Fruit fly (Drosophila melanogaster): Measurements from ENCODE around the gene Grp170.
A peak's percentile ranks its signal among the peaks of the same experiment; 100 is the strongest.

Grp170 gene

dm6 chrX:2262511-2262910 lies 12.4 kb downstream of the Grp170 start, which contains the start of the genes temp and CG3071 (continued):
- TF ChIP-seq tin (GFP tag; optimal IDR thresholded peaks at IDR 0.05) (peak; percentile 62), fu2 (GFP tag; optimal IDR thresholded peaks at IDR 0.05) (peak; percentile 66), Lhr (GFP tag; optimal IDR thresholded peaks at IDR 0.05) (no peak), Rx (GFP tag; IDR thresholded peaks at IDR 0.05) (no peak), Gug (GFP tag; IDR thresholded peaks at IDR 0.05) (peak; percentile 54; the same call in 2 of the 4 replicates), p53 (GFP tag; optimal IDR thresholded peaks at IDR 0.05) (peak; percentile 20), Pdp1 (GFP tag; optimal IDR thresholded peaks at IDR 0.05) (peak; percentile 51 to 56), seq (GFP tag; IDR thresholded peaks at IDR 0.05) (no peak), bbx (GFP tag; IDR thresholded peaks at IDR 0.05; ENCODE audit: partially characterized antibody) (no peak), lab (GFP tag; optimal IDR thresholded peaks at IDR 0.05) (peak; percentile 73), sna (GFP tag; IDR thresholded peaks at IDR 0.05; ENCODE audit: partially characterized antibody) (no peak), ash1 (GFP tag; optimal IDR thresholded peaks at IDR 0.05) (no peak), tx (GFP tag; optimal IDR thresholded peaks at IDR 0.05) (peak; percentile 47), Atf-2 (GFP tag; optimal IDR thresholded peaks at IDR 0.05) (peak; percentile 65), Nf-YB (GFP tag; optimal IDR thresholded peaks at IDR 0.05) (peak; percentile 34), wdn (GFP tag; IDR thresholded peaks at IDR 0.05) (no peak), otp (GFP tag; IDR thresholded peaks at IDR 0.05) (no peak), Antp (GFP tag; optimal IDR thresholded peaks at IDR 0.05) (peak; percentile 58), Drgx (GFP tag; IDR thresholded peaks at IDR 0.05) (0 out of 2 replicates have a peak, but pooled peaks have one; percentile 26), gem (tag; optimal IDR thresholded peaks at IDR 0.05) (peak; percentile 78), Mes4 (GFP tag; optimal IDR thresholded peaks at IDR 0.05) (peak; percentile 45), CG8924 (tag; optimal IDR thresholded peaks at IDR 0.05) (peak; percentile 61), CG17612 (GFP tag; IDR thresholded peaks at IDR 0.05) (no peak), CG3847 (GFP tag; IDR thresholded peaks at IDR 0.05) (peak; percentile 75), z (GFP tag; IDR thresholded peaks at IDR 0.05) (no peak), lov (optimal IDR thresholded peaks at IDR 0.05) (no peak), lov (GFP tag; IDR thresholded peaks at IDR 0.05) (no peak), CG13424 (tag; optimal IDR thresholded peaks at IDR 0.05) (peak; percentile 75), GATAe (GFP tag; conservative IDR thresholded peaks at IDR 0.05) (no peak), ap (GFP tag; IDR thresholded peaks at IDR 0.05) (no peak), abd-A (tag; optimal IDR thresholded peaks at IDR 0.05) (no peak), Dbx (GFP tag; IDR thresholded peaks at IDR 0.05) (peak; percentile 49; the same call in 2 of the 3 replicates), Vsx1 (GFP tag; optimal IDR thresholded peaks at IDR 0.05) (peak; percentile 2), sima (GFP tag; optimal IDR thresholded peaks at IDR 0.05) (no peak), CG5180 (GFP tag; optimal IDR thresholded peaks at IDR 0.05) (peak; percentile 6), CG10267 (tag; optimal IDR thresholded peaks at IDR 0.05) (peak; percentile 65), dmrt99B (tag; optimal IDR thresholded peaks at IDR 0.05) (no peak), CG2875 (GFP tag; optimal IDR thresholded peaks at IDR 0.05) (no peak), CG30020 (tag; optimal IDR thresholded peaks at IDR 0.05) (peak; percentile 66), corto (GFP tag; optimal IDR thresholded peaks at IDR 0.05) (no peak), mam (GFP tag; optimal IDR thresholded peaks at IDR 0.05) (peak; percentile 80), CG7556 (GFP tag; optimal IDR thresholded peaks at IDR 0.05) (peak; percentile 66), CG33213 (GFP tag; optimal IDR thresholded peaks at IDR 0.05) (no peak), rib (GFP tag; IDR thresholded peaks at IDR 0.05) (0 out of 2 replicates have a peak, but pooled peaks have one; percentile 39), CG13894 (tag; optimal IDR thresholded peaks at IDR 0.05) (peak; percentile 63), CG14667 (GFP tag; IDR thresholded peaks at IDR 0.05) (no peak), MESR4 (GFP tag; optimal IDR thresholded peaks at IDR 0.05) (no peak), CG8944 (GFP tag; optimal IDR thresholded peaks at IDR 0.05) (peak; percentile 50), CG11504 (tag; optimal IDR thresholded peaks at IDR 0.05) (no peak), sc (optimal IDR thresholded peaks at IDR 0.05) (no peak), sc (GFP tag; optimal IDR thresholded peaks at IDR 0.05) (no peak)

Measured in whole organism, embryonic.